Worm (Caenorhabditis elegans) whole organism, dauer: ENCODE measurements around the gene C24A3.9.

Experiments
- unc-62 ChIP-seq: sonication (generic microtip); optimal IDR thresholded peaks from 2 replicates; lab custom pipeline; 2017; ENCODE audit warnings: missing biosample characterization, missing genetic modification reagents, missing genetic modification characterization

C24A3.9 gene

ce11 chrX:8998809-8999208 lies 11.5 kb downstream of the C24A3.9 start, which contains the start of gene C24A3.1:
Gene C24A3.1, plus strand, starts transcription at chrX:8999071.
- no peak for TF ChIP-seq unc-62 (GFP tag; lab: Kevin White, UChicago)

ce11 chrX:8997450-8998075 lies 12.8 kb downstream of the C24A3.9 start, which contains the start of gene C24A3.2:
Gene C24A3.2, plus strand, starts transcription at chrX:8997500.
- no peak for TF ChIP-seq unc-62 (GFP tag; lab: Kevin White, UChicago)

- no peak for TF ChIP-seq unc-62 (GFP tag; lab: Kevin White, UChicago)
These were observed 13.7 kb downstream of the C24A3.9 start for ce11 chrX:8996496-8997116.

- TF ChIP-seq unc-62 (GFP tag; lab: Kevin White, UChicago) = no peak
These were observed 14.8 kb downstream of the C24A3.9 start for ce11 chrX:8995527-8995946.

- TF ChIP-seq unc-62 (GFP tag; lab: Kevin White, UChicago) = no peak
These were observed 18.4 kb downstream of the C24A3.9 start, which contains the start of gene C24A3.4 for ce11 chrX:8991856-8992456. Gene C24A3.4, plus strand, starts transcription at chrX:8992406.

ce11 chrX:8987828-8988227 lies 22.5 kb downstream of the C24A3.9 start, which contains the start of gene twk-18:
Gene twk-18, plus strand, starts transcription at chrX:8988128.
- TF ChIP-seq unc-62 (GFP tag; lab: Kevin White, UChicago) = no peak

ce11 chrX:8986452-8986851 lies 23.9 kb downstream of the C24A3.9 start:
- TF ChIP-seq unc-62 (GFP tag; lab: Kevin White, UChicago) = no peak

- TF ChIP-seq unc-62 (GFP tag; lab: Kevin White, UChicago) = no peak
These were observed 29.6 kb downstream of the C24A3.9 start, which contains the start of gene nmur-1 for ce11 chrX:8980676-8981075. Gene nmur-1, plus strand, starts transcription at chrX:8980976.

- no peak for TF ChIP-seq unc-62 (GFP tag; lab: Kevin White, UChicago)
These were observed 38.9 kb downstream of the C24A3.9 start for ce11 chrX:8971461-8971860.

- TF ChIP-seq unc-62 (GFP tag; lab: Kevin White, UChicago) = no peak
These were observed 40.9 kb downstream of the C24A3.9 start for ce11 chrX:8969111-8970048.

ce11 chrX:8963469-8963868 lies 46.8 kb downstream of the C24A3.9 start:
- TF ChIP-seq unc-62 (GFP tag; lab: Kevin White, UChicago) = no peak

ce11 chrX:8961120-8961834 lies 49.0 kb downstream of the C24A3.9 start, which contains the start of gene aexr-3:
Gene aexr-3, minus strand, starts transcription at chrX:8961170.
- no peak for TF ChIP-seq unc-62 (GFP tag; lab: Kevin White, UChicago)
